Worm (Caenorhabditis elegans) whole organism, L3 larva: Measurements from ENCODE around the gene T23B12.6.

Experiments
- ZK546.5 ChIP-seq: sonication (generic microtip); optimal IDR thresholded peaks from 2 replicates; lab custom pipeline; 2017; ENCODE audit warnings: missing biosample characterization, missing genetic modification characterization
- egl-27 ChIP-seq: sonication (generic microtip); optimal IDR thresholded peaks from 4 replicates; lab custom pipeline; 2017; ENCODE audit warnings: missing biosample characterization, missing genetic modification reagents, missing genetic modification characterization
- egl-5 ChIP-seq: fragments of 150-350 bp; optimal IDR thresholded peaks from 2 replicates; lab custom pipeline; 2017; ENCODE audit warnings: missing biosample characterization, missing genetic modification reagents, missing genetic modification characterization, inconsistent platforms
- elt-1 ChIP-seq: fragments of 150-350 bp; optimal IDR thresholded peaks from 2 replicates; lab custom pipeline; 2014; ENCODE audit warnings: missing biosample characterization, missing genetic modification characterization
- hmg-11 ChIP-seq: sonication (generic microtip); optimal IDR thresholded peaks from 2 replicates; lab custom pipeline; 2016; ENCODE audit warnings: missing genetic modification characterization, missing compliant biosample characterization
- nhr-237 ChIP-seq: fragments of 150-350 bp; optimal IDR thresholded peaks from 2 replicates; lab custom pipeline; 2014; ENCODE audit warnings: missing biosample characterization, missing genetic modification characterization
- nhr-77 ChIP-seq: fragments of 150-350 bp; optimal IDR thresholded peaks from 2 replicates; lab custom pipeline; 2014; ENCODE audit warnings: missing biosample characterization, missing genetic modification characterization
- pha-4 ChIP-seq: fragments of 150-350 bp; optimal IDR thresholded peaks from 2 replicates; lab custom pipeline; 2014; ENCODE audit warnings: missing biosample characterization, missing genetic modification reagents, missing genetic modification characterization
- unc-39 ChIP-seq: sonication (generic microtip); optimal IDR thresholded peaks from 4 replicates; lab custom pipeline; 2017; ENCODE audit warnings: missing biosample characterization, missing genetic modification characterization
- ztf-11 ChIP-seq: fragments of 150-350 bp; optimal IDR thresholded peaks from 2 replicates; lab custom pipeline; 2014; ENCODE audit warnings: missing biosample characterization, missing genetic modification characterization

ce11 chrV:8413432-8414021 is 46.7 kb downstream of the T23B12.6 start, which contains the start of gene vha-18:
- TF ChIP-seq egl-5 (tag; lab: Kevin White, UChicago) (no peak), pha-4 (tag; lab: Kevin White, UChicago) (no peak), egl-27 (no peak), elt-1 (no peak), hmg-11 (tag; lab: Kevin White, UChicago) (no peak), unc-39 (tag; lab: Kevin White, UChicago) (no peak), nhr-77 (tag; lab: Kevin White, UChicago) (no peak), nhr-237 (tag; lab: Kevin White, UChicago) (no peak), ZK546.5 (tag; lab: Kevin White, UChicago) (no peak), ztf-11 (tag; lab: Kevin White, UChicago) (no peak)
